Fruit fly (Drosophila melanogaster) S2 (cell line): ENCODE measurements around the gene Idh3b.

Experiments
- CG8478 ChIP-seq: fragments of >200 bp; optimal IDR thresholded peaks from 2 replicates; lab custom pipeline; 2018
- CTCF ChIP-seq, 2 experiments: fragments of >200 bp; optimal IDR thresholded peaks; 2 replicates each; lab custom pipeline; 2018

- TF ChIP-seq CTCF (optimal IDR thresholded peaks at IDR 0.05; lab: Kevin White, UChicago) (no peak), CG8478 (no peak)
These were observed 19.5 kb downstream of the Idh3b start for dm6 chr3R:21999641-22000040.
